In the genomic region with DNA sequence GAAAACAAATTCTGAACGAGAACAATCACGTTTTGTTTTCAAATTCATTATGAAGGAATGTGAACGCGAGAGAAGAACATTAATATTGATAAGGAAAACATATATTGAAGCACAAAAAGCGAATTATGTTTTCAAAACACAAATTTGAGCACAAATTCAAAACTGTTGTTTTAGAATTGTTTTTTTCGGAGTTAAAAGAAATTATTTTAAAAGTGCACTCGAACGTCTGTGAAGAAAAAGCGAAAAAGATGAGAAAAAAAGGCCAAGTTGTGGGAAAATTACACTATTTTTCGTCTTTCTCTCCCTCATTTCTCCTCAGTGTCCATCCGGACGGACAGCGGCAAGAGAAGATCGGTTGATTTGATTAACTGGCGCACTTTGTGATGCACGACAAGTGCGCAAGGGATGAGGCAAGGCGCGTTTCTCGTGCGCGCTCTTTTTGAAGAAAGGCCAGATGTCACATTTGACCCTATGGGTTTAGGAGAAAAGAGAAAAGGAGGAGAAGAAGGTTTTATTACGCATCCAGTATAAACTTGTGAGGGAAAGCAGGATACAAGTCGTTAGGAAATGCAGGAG, we compare ENCODE assay signal across 5 worm cellular contexts.
TF ChIP-seq lines count a peak whose summit lies in the region.

Gene mrck-1 (minus strand): TSS at position 51 of the 576 bp plus-strand sequence.

TF ChIP-seq in whole organism, L1 larva, 84 proteins besides CTCF, POLR2A, EP300 and RAD21 (continues in another document):
- TF ChIP-seq snu-23 (GFP tag; optimal IDR thresholded peaks at IDR 0.05; lab: Kevin White, UChicago) = peak; percentile 97
- TF ChIP-seq fkh-10 (GFP tag; optimal IDR thresholded peaks at IDR 0.05; lab: Kevin White, UChicago) = peak; percentile 65
- TF ChIP-seq dpl-1 (GFP tag; optimal IDR thresholded peaks at IDR 0.05; lab: Kevin White, UChicago) = peak; percentile 83 to 86 (median 86)
- no peak for TF ChIP-seq nhr-12 (tag; optimal IDR thresholded peaks at IDR 0.05; lab: Kevin White, UChicago)
- peak; percentile 92 for TF ChIP-seq nhr-90 (tag; optimal IDR thresholded peaks at IDR 0.05; lab: Kevin White, UChicago; ENCODE audit: poor library complexity)
- TF ChIP-seq aha-1 (tag; optimal IDR thresholded peaks at IDR 0.05; lab: Kevin White, UChicago) = peak; percentile 53
- no peak for TF ChIP-seq ceh-90 (tag; optimal IDR thresholded peaks at IDR 0.05; lab: Kevin White, UChicago)
- no peak for TF ChIP-seq ets-5 (GFP tag; IDR thresholded peaks at IDR 0.05; lab: Robert Waterston, UW)
- peak; percentile 97 for TF ChIP-seq nhr-71 (tag; optimal IDR thresholded peaks at IDR 0.05; lab: Kevin White, UChicago)
- TF ChIP-seq nhr-76 (tag; optimal IDR thresholded peaks at IDR 0.05; lab: Kevin White, UChicago) = peak; percentile 5
- TF ChIP-seq unc-30 (tag; optimal IDR thresholded peaks at IDR 0.05; lab: Kevin White, UChicago) = no peak
- peak; percentile 92 to 94 for TF ChIP-seq lsy-2 (tag; optimal IDR thresholded peaks at IDR 0.05; lab: Kevin White, UChicago)
- TF ChIP-seq nhr-237 (tag; optimal IDR thresholded peaks at IDR 0.05; lab: Kevin White, UChicago) = peak; percentile 21
- peak; percentile 45 to 62 for TF ChIP-seq egl-27 (tag; optimal IDR thresholded peaks at IDR 0.05; lab: Kevin White, UChicago)
- no peak for TF ChIP-seq nhr-84 (tag; optimal IDR thresholded peaks at IDR 0.05; lab: Kevin White, UChicago)
- no peak for TF ChIP-seq nhr-28 (tag; optimal IDR thresholded peaks at IDR 0.05; lab: Kevin White, UChicago)
- TF ChIP-seq mab-9 (GFP tag; IDR thresholded peaks at IDR 0.05; lab: Robert Waterston, UW) = peak; percentile 75

TF ChIP-seq in whole organism, L3 larva, 47 proteins besides CTCF, POLR2A, EP300 and RAD21 (continues in another document):
- TF ChIP-seq nhr-43 (tag; optimal IDR thresholded peaks at IDR 0.05; lab: Kevin White, UChicago; ENCODE audit: poor library complexity, severe bottlenecking) (peak; percentile 82), nhr-25 (tag; optimal IDR thresholded peaks at IDR 0.05; lab: Kevin White, UChicago) (peak; percentile 97), pha-4 (tag; optimal IDR thresholded peaks at IDR 0.05; lab: Kevin White, UChicago) (peak; percentile 74), hmg-11 (tag; optimal IDR thresholded peaks at IDR 0.05; lab: Kevin White, UChicago) (peak; percentile 92), ceh-9 (tag; optimal IDR thresholded peaks at IDR 0.05; lab: Kevin White, UChicago) (no peak), lin-39 (tag; optimal IDR thresholded peaks at IDR 0.05; lab: Kevin White, UChicago) (peak; percentile 98), unc-62 (GFP tag; optimal IDR thresholded peaks at IDR 0.05; lab: Kevin White, UChicago) (peak; percentile 74), lsy-12 (tag; optimal IDR thresholded peaks at IDR 0.05; lab: Kevin White, UChicago) (peak; percentile 84), ceh-82 (tag; optimal IDR thresholded peaks at IDR 0.05; lab: Kevin White, UChicago) (peak; percentile 50), nhr-23 (tag; optimal IDR thresholded peaks at IDR 0.05; lab: Kevin White, UChicago) (peak; percentile 95), egl-27 (tag; optimal IDR thresholded peaks at IDR 0.05; lab: Kevin White, UChicago) (peak; percentile 57), ztf-11 (tag; optimal IDR thresholded peaks at IDR 0.05; lab: Kevin White, UChicago) (no peak), lin-15B (tag; optimal IDR thresholded peaks at IDR 0.05; lab: Kevin White, UChicago) (peak; percentile 86), fkh-10 (GFP tag; optimal IDR thresholded peaks at IDR 0.05; lab: Kevin White, UChicago) (peak; percentile 87), ceh-16 (tag; optimal IDR thresholded peaks at IDR 0.05; lab: Kevin White, UChicago) (no peak), ZK546.5 (tag; optimal IDR thresholded peaks at IDR 0.05; lab: Kevin White, UChicago) (peak; percentile 34), daf-12 (tag; optimal IDR thresholded peaks at IDR 0.05; lab: Kevin White, UChicago) (peak; percentile 46)

TF ChIP-seq in whole organism, early embryonic, 17 proteins besides CTCF, POLR2A, EP300 and RAD21:
- TF ChIP-seq ceh-13 (GFP tag; optimal IDR thresholded peaks at IDR 0.05; lab: Kevin White, UChicago) (peak; percentile 37), hmbx-1 (tag; optimal IDR thresholded peaks at IDR 0.05; lab: Kevin White, UChicago) (no peak), tbx-37 (GFP tag; conservative IDR thresholded peaks at IDR 0.05; lab: Robert Waterston, UW) (peak; percentile 76), hmg-4 (GFP tag; optimal IDR thresholded peaks at IDR 0.05; lab: Kevin White, UChicago) (peak; percentile 95), flt-1 (GFP tag; IDR thresholded peaks at IDR 0.05; lab: Robert Waterston, UW) (peak; percentile 71), aly-1 (tag; optimal IDR thresholded peaks at IDR 0.05; lab: Kevin White, UChicago) (peak; percentile 82), ets-7 (tag; optimal IDR thresholded peaks at IDR 0.05; lab: Kevin White, UChicago) (peak; percentile 33), F13C5.2 (tag; optimal IDR thresholded peaks at IDR 0.05; lab: Kevin White, UChicago) (peak; percentile 95), pes-1 (GFP tag; IDR thresholded peaks at IDR 0.05; lab: Robert Waterston, UW) (no peak; the same call in 1 of the 2 replicates), sea-1 (GFP tag; conservative IDR thresholded peaks at IDR 0.05; lab: Robert Waterston, UW) (peak; percentile 77), ceh-36 (tag; optimal IDR thresholded peaks at IDR 0.05; lab: Kevin White, UChicago) (peak; percentile 54), scrt-1 (GFP tag; IDR thresholded peaks at IDR 0.05; lab: Robert Waterston, UW) (peak; percentile 74), ama-1 (optimal IDR thresholded peaks at IDR 0.05; lab: Kevin White, UChicago) (no peak), B0310.2 (tag; optimal IDR thresholded peaks at IDR 0.05; lab: Kevin White, UChicago) (peak; percentile 64), tra-4 (tag; optimal IDR thresholded peaks at IDR 0.05; lab: Kevin White, UChicago) (no peak), hnd-1 (tag; optimal IDR thresholded peaks at IDR 0.05; lab: Kevin White, UChicago) (no peak), tbx-11 (GFP tag; IDR thresholded peaks at IDR 0.05; lab: Robert Waterston, UW) (peak; percentile 57)

TF ChIP-seq in whole organism, midembryonic, 9 proteins besides CTCF, POLR2A, EP300 and RAD21:
- peak; percentile 90 for TF ChIP-seq tab-1 (GFP tag; IDR thresholded peaks at IDR 0.05; lab: Robert Waterston, UW)
- TF ChIP-seq flt-1 (GFP tag; IDR thresholded peaks at IDR 0.05; lab: Robert Waterston, UW) = peak; percentile 91
- peak; percentile 60; the same call in 1 of the 2 replicates for TF ChIP-seq ztf-29 (GFP tag; IDR thresholded peaks at IDR 0.05; lab: Robert Waterston, UW)
- peak; percentile 53 for TF ChIP-seq med-1 (GFP tag; optimal IDR thresholded peaks at IDR 0.05; lab: Kevin White, UChicago; ENCODE audit: insufficient read depth)
- peak; percentile 94 for TF ChIP-seq cog-1 (tag; optimal IDR thresholded peaks at IDR 0.05; lab: Kevin White, UChicago)
- TF ChIP-seq ref-1 (GFP tag; conservative IDR thresholded peaks at IDR 0.05; lab: Robert Waterston, UW) = peak; percentile 59
- TF ChIP-seq ztf-23 (GFP tag; IDR thresholded peaks at IDR 0.05; lab: Robert Waterston, UW) = peak; percentile 87
- peak; percentile 61 for TF ChIP-seq klf-2 (GFP tag; conservative IDR thresholded peaks at IDR 0.05; lab: Robert Waterston, UW)
- TF ChIP-seq T22C8.4 (GFP tag; IDR thresholded peaks at IDR 0.05; lab: Robert Waterston, UW) = peak; percentile 71

TF ChIP-seq in whole organism, young adult, 124 proteins besides CTCF, POLR2A, EP300 and RAD21 (continues in another document):
- TF ChIP-seq lin-54 (GFP tag; optimal IDR thresholded peaks at IDR 0.05; lab: Kevin White, UChicago) = peak; percentile 82
- TF ChIP-seq Y67H2A.10 (GFP tag; conservative IDR thresholded peaks at IDR 0.05; lab: Robert Waterston, UW) = no peak
- peak; percentile 65 for TF ChIP-seq atf-7 (tag; optimal IDR thresholded peaks at IDR 0.05; lab: Kevin White, UChicago)
- no peak for TF ChIP-seq attf-6 (GFP tag; IDR thresholded peaks at IDR 0.05; lab: Robert Waterston, UW)
- no peak for TF ChIP-seq ceh-79 (tag; optimal IDR thresholded peaks at IDR 0.05; lab: Kevin White, UChicago)
- TF ChIP-seq C17E4.6 (GFP tag; IDR thresholded peaks at IDR 0.05; lab: Robert Waterston, UW) = 0 out of 2 replicates have a peak, but pooled peaks have one; percentile 18
- TF ChIP-seq hmg-20 (GFP tag; IDR thresholded peaks at IDR 0.05; lab: Robert Waterston, UW) = peak; percentile 68; the same call in 1 of the 2 replicates
- TF ChIP-seq ceh-58 (GFP tag; IDR thresholded peaks at IDR 0.05; lab: Robert Waterston, UW) = no peak
- TF ChIP-seq ets-4 (GFP tag; optimal IDR thresholded peaks at IDR 0.05; lab: Kevin White, UChicago) = no peak
- TF ChIP-seq ama-1 (optimal IDR thresholded peaks at IDR 0.05; lab: Kevin White, UChicago) = no peak
- no peak for TF ChIP-seq ama-1 (GFP tag; optimal IDR thresholded peaks at IDR 0.05; lab: Kevin White, UChicago)
- no peak for TF ChIP-seq F52B5.7 (tag; optimal IDR thresholded peaks at IDR 0.05; lab: Kevin White, UChicago)
- no peak for TF ChIP-seq mes-4 (tag; optimal IDR thresholded peaks at IDR 0.05; lab: Kevin White, UChicago)
- no peak for TF ChIP-seq T07F8.4 (tag; optimal IDR thresholded peaks at IDR 0.05; lab: Kevin White, UChicago)
- TF ChIP-seq ztf-28 (GFP tag; IDR thresholded peaks at IDR 0.05; lab: Robert Waterston, UW) = no peak
- TF ChIP-seq efl-1 (GFP tag; optimal IDR thresholded peaks at IDR 0.05; lab: Kevin White, UChicago) = peak; percentile 42
- no peak for TF ChIP-seq F57C9.4 (tag; optimal IDR thresholded peaks at IDR 0.05; lab: Kevin White, UChicago)
- TF ChIP-seq ztf-26 (tag; optimal IDR thresholded peaks at IDR 0.05; lab: Kevin White, UChicago) = peak; percentile 74
- TF ChIP-seq lsy-27 (tag; optimal IDR thresholded peaks at IDR 0.05; lab: Kevin White, UChicago; ENCODE audit: borderline replicate concordance, insufficient read depth) = peak; percentile 6
- no peak for TF ChIP-seq zim-3 (tag; optimal IDR thresholded peaks at IDR 0.05; lab: Kevin White, UChicago)
- peak; percentile 81 for TF ChIP-seq attf-5 (GFP tag; optimal IDR thresholded peaks at IDR 0.05; lab: Kevin White, UChicago)
- peak; percentile 63 for TF ChIP-seq repo-1 (tag; optimal IDR thresholded peaks at IDR 0.05; lab: Kevin White, UChicago)
- TF ChIP-seq F23B12.7 (tag; optimal IDR thresholded peaks at IDR 0.05; lab: Kevin White, UChicago; ENCODE audit: insufficient read depth) = peak; percentile 39
- peak; percentile 77 for TF ChIP-seq madf-6 (GFP tag; IDR thresholded peaks at IDR 0.05; lab: Robert Waterston, UW)
- no peak for TF ChIP-seq F55B11.4 (tag; optimal IDR thresholded peaks at IDR 0.05; lab: Kevin White, UChicago; ENCODE audit: borderline replicate concordance, insufficient read depth)
- TF ChIP-seq F39B2.1 (GFP tag; IDR thresholded peaks at IDR 0.05; lab: Robert Waterston, UW) = no peak
- peak; percentile 82; the same call in 1 of the 2 replicates for TF ChIP-seq madf-3 (GFP tag; IDR thresholded peaks at IDR 0.05; lab: Robert Waterston, UW)
- TF ChIP-seq ZK185.1 (tag; optimal IDR thresholded peaks at IDR 0.05; lab: Kevin White, UChicago; ENCODE audit: poor library complexity, severe bottlenecking) = peak; percentile 81
- TF ChIP-seq aptf-2 (GFP tag; conservative IDR thresholded peaks at IDR 0.05; lab: Robert Waterston, UW) = no peak
- no peak for TF ChIP-seq attf-3 (GFP tag; conservative IDR thresholded peaks at IDR 0.05; lab: Robert Waterston, UW)

Comparison
In these comparisons a context has a peak if more than half of its experiments do, and no peak if none do; other contexts are left out.
1. Of the 8 proteins assayed by ChIP-seq in both whole organism, young adult and whole organism, L1 larva: peak only in whole organism, young adult: none; only in whole organism, L1 larva: ama-1 and unc-130; in both: dpl-1, efl-1, nhr-90 and snpc-4; in neither: 1; mixed calls (peak in some experiments, not most) for 1.